Fruit fly (Drosophila melanogaster) whole organism, embryonic: Measurements from ENCODE around the gene Pep.

Experiments used
- CG10366 ChIP-seq: fragments of 200-800 bp; sonication (Bioruptor generic); IDR thresholded peaks from 2 replicates; pipeline ENCODE4 v1.3.6; 2022; ENCODE audit warnings: missing biosample characterization, missing genetic modification characterization
- CG11456 ChIP-seq: fragments of 200-800 bp; sonication (Bioruptor generic); IDR thresholded peaks from 3 replicates; pipeline ENCODE4 v1.3.6; 2022; ENCODE audit warnings: missing biosample characterization, missing genetic modification characterization
- CG12071 ChIP-seq: fragments of 200-800 bp; sonication (Bioruptor generic); optimal IDR thresholded peaks from 3 replicates; lab custom pipeline; 2018; ENCODE audit warnings: missing biosample characterization, mild to moderate bottlenecking, missing genetic modification characterization
- CG14050 ChIP-seq: fragments of 200-800 bp; sonication (Bioruptor generic); IDR thresholded peaks from 3 replicates; pipeline ENCODE4 v1.3.6; 2022; ENCODE audit warnings: missing biosample characterization, missing genetic modification characterization
- CG16779 ChIP-seq: fragments of 200-800 bp; sonication (Bioruptor generic); IDR thresholded peaks from 2 replicates; pipeline ENCODE4 v1.3.6; 2022; ENCODE audit warnings: missing biosample characterization, missing genetic modification characterization
- CG2116 ChIP-seq: fragments of 200-800 bp; sonication (Bioruptor generic); optimal IDR thresholded peaks from 3 replicates; lab custom pipeline; 2018; ENCODE audit warnings: missing biosample characterization, mild to moderate bottlenecking, missing genetic modification characterization
- CG30020 ChIP-seq: fragments of 200-800 bp; optimal IDR thresholded peaks from 2 replicates; lab custom pipeline; 2019; ENCODE audit warnings: missing biosample characterization, mild to moderate bottlenecking, missing genetic modification characterization, moderate library complexity
- CG3281 ChIP-seq: fragments of 200-800 bp; sonication (Bioruptor generic); optimal IDR thresholded peaks from 3 replicates; lab custom pipeline; 2017; ENCODE audit warnings: missing biosample characterization, mild to moderate bottlenecking, missing genetic modification characterization
- CG3838 ChIP-seq: fragments of 200-800 bp; sonication (Bioruptor generic); optimal IDR thresholded peaks from 3 replicates; lab custom pipeline; 2016; ENCODE audit warnings: missing biosample characterization, missing genetic modification characterization
- CG4424 ChIP-seq: fragments of 200-800 bp; sonication (Bioruptor generic); optimal IDR thresholded peaks from 3 replicates; lab custom pipeline; 2016; ENCODE audit warnings: missing biosample characterization, missing genetic modification characterization
- CG6791 ChIP-seq: fragments of 200-800 bp; sonication (Bioruptor generic); IDR thresholded peaks from 3 replicates; pipeline ENCODE4 v1.3.6; 2022; ENCODE audit warnings: missing biosample characterization, missing genetic modification characterization; ENCODE audit not compliant: partially characterized antibody
- CG7786 ChIP-seq: fragments of 200-800 bp; sonication (Bioruptor generic); optimal IDR thresholded peaks from 2 replicates; lab custom pipeline; 2016; ENCODE audit warnings: missing biosample characterization, missing genetic modification characterization
- CG9876 ChIP-seq: fragments of 200-800 bp; sonication (Bioruptor generic); optimal IDR thresholded peaks from 2 replicates; lab custom pipeline; 2016; ENCODE audit warnings: missing biosample characterization, missing genetic modification characterization
- Deaf1 ChIP-seq: fragments of 200-800 bp; optimal IDR thresholded peaks from 3 replicates; lab custom pipeline; 2019; ENCODE audit warnings: missing biosample characterization, mild to moderate bottlenecking, missing genetic modification characterization, moderate library complexity
- Dek ChIP-seq: fragments of 200-800 bp; sonication (Bioruptor generic); optimal IDR thresholded peaks from 3 replicates; lab custom pipeline; 2019; ENCODE audit warnings: missing biosample characterization, mild to moderate bottlenecking, missing genetic modification characterization, moderate library complexity
- Dll ChIP-seq: fragments of 200-800 bp; sonication (Bioruptor generic); IDR thresholded peaks from 4 replicates; pipeline ENCODE4 v1.3.6; 2022; ENCODE audit warnings: missing biosample characterization, missing genetic modification characterization; ENCODE audit not compliant: partially characterized antibody
- Ets97D ChIP-seq: fragments of 200-800 bp; sonication (Bioruptor generic); optimal IDR thresholded peaks from 3 replicates; lab custom pipeline; 2016; ENCODE audit warnings: missing biosample characterization, missing genetic modification characterization
- HLH3B ChIP-seq: fragments of 200-800 bp; sonication (Bioruptor generic); IDR thresholded peaks from 2 replicates; pipeline ENCODE4 v1.3.6; 2022; ENCODE audit warnings: missing biosample characterization, missing genetic modification characterization
- HmgD ChIP-seq: fragments of 200-800 bp; sonication (Bioruptor generic); optimal IDR thresholded peaks from 3 replicates; lab custom pipeline; 2016; ENCODE audit warnings: missing biosample characterization, missing genetic modification characterization
- Hr78 ChIP-seq, 2 experiments: fragments of 200-800 bp in 1 of 2; fragments of >200 bp in 1 of 2; sonication (Bioruptor generic) in 1 of 2; optimal IDR thresholded peaks; 2 replicates each; lab custom pipeline; 2017 to 2019; ENCODE audit warnings: missing biosample characterization in 2 of 2, missing genetic modification characterization in 2 of 2, mild to moderate bottlenecking in 1 of 2, moderate library complexity in 1 of 2
- Kr ChIP-seq: fragments of 200-800 bp; sonication (Bioruptor generic); optimal IDR thresholded peaks from 2 replicates; lab custom pipeline; 2017; ENCODE audit warnings: missing biosample characterization, mild to moderate bottlenecking, missing genetic modification characterization
- Mrtf ChIP-seq: fragments of 200-800 bp; sonication (Bioruptor generic); IDR thresholded peaks from 3 replicates; pipeline ENCODE4 v1.3.6; 2022; ENCODE audit warnings: missing biosample characterization, missing genetic modification characterization
- Optix ChIP-seq: fragments of 200-800 bp; sonication (Bioruptor generic); IDR thresholded peaks from 3 replicates; pipeline ENCODE4 v1.3.6; 2022; ENCODE audit warnings: missing biosample characterization, missing genetic modification characterization
- Side ChIP-seq: fragments of 200-800 bp; sonication (Bioruptor generic); optimal IDR thresholded peaks from 2 replicates; lab custom pipeline; 2016; ENCODE audit warnings: missing biosample characterization, missing genetic modification characterization
- Sin3A ChIP-seq: fragments of >200 bp; optimal IDR thresholded peaks from 2 replicates; lab custom pipeline; 2018
- ara ChIP-seq: fragments of 200-800 bp; sonication (Bioruptor generic); IDR thresholded peaks from 2 replicates; pipeline ENCODE4 v1.3.6; 2022; ENCODE audit warnings: missing biosample characterization, missing genetic modification characterization
- chn ChIP-seq: fragments of 200-800 bp; sonication (Bioruptor generic); optimal IDR thresholded peaks from 2 replicates; lab custom pipeline; 2016; ENCODE audit warnings: missing biosample characterization, missing genetic modification characterization
- crc ChIP-seq: fragments of 200-800 bp; sonication (Bioruptor generic); optimal IDR thresholded peaks from 2 replicates; lab custom pipeline; 2016; ENCODE audit warnings: missing biosample characterization, missing genetic modification characterization
- danr ChIP-seq: fragments of 200-800 bp; sonication (Bioruptor generic); IDR thresholded peaks from 2 replicates; pipeline ENCODE4 v1.3.6; 2022; ENCODE audit warnings: missing biosample characterization, missing genetic modification characterization
- dmrt11E ChIP-seq: fragments of 200-800 bp; sonication (Bioruptor generic); optimal IDR thresholded peaks from 3 replicates; lab custom pipeline; 2018; ENCODE audit warnings: missing biosample characterization, mild to moderate bottlenecking, missing genetic modification characterization, moderate library complexity
- fd102C ChIP-seq: fragments of 200-800 bp; sonication (Bioruptor generic); optimal IDR thresholded peaks from 2 replicates; lab custom pipeline; 2018; ENCODE audit warnings: missing biosample characterization, mild to moderate bottlenecking, missing genetic modification characterization, moderate library complexity
- fru ChIP-seq: fragments of >200 bp; optimal IDR thresholded peaks from 2 replicates; lab custom pipeline; 2017
- ham ChIP-seq: fragments of 200-800 bp; sonication (Bioruptor generic); IDR thresholded peaks from 2 replicates; pipeline ENCODE4 v1.3.6; 2022; ENCODE audit warnings: missing biosample characterization, missing genetic modification characterization
- ind ChIP-seq: fragments of 200-800 bp; sonication (Bioruptor generic); optimal IDR thresholded peaks from 3 replicates; lab custom pipeline; 2016; ENCODE audit warnings: missing biosample characterization, missing genetic modification characterization
- lab ChIP-seq: fragments of 200-800 bp; sonication (Bioruptor generic); optimal IDR thresholded peaks from 3 replicates; lab custom pipeline; 2017; ENCODE audit warnings: missing biosample characterization, missing genetic modification characterization, mild to moderate bottlenecking, moderate library complexity, missing genetic modification reagents
- lola ChIP-seq, 3 experiments: fragments of >200 bp in 2 of 3; fragments of 200-800 bp in 1 of 3; sonication (Bioruptor generic) in 1 of 3; optimal IDR thresholded peaks; 2 replicates each; lab custom pipeline; 2017 to 2019; ENCODE audit warnings: missing biosample characterization in 3 of 3, missing genetic modification characterization in 3 of 3, mild to moderate bottlenecking in 1 of 3, moderate library complexity in 1 of 3
- maf-S ChIP-seq: fragments of 200-800 bp; sonication (Bioruptor generic); optimal IDR thresholded peaks from 2 replicates; lab custom pipeline; 2016; ENCODE audit warnings: missing biosample characterization, missing genetic modification characterization
- oc ChIP-seq: fragments of 200-800 bp; sonication (Bioruptor generic); optimal IDR thresholded peaks from 2 replicates; lab custom pipeline; 2018; ENCODE audit warnings: missing biosample characterization, mild to moderate bottlenecking, missing genetic modification characterization, moderate library complexity
- pb ChIP-seq: fragments of 200-800 bp; sonication (Bioruptor generic); optimal IDR thresholded peaks from 3 replicates; lab custom pipeline; 2016; ENCODE audit warnings: missing biosample characterization, missing genetic modification characterization
- pita ChIP-seq: fragments of 200-800 bp; sonication (Bioruptor generic); optimal IDR thresholded peaks from 2 replicates; lab custom pipeline; 2017; ENCODE audit warnings: missing biosample characterization, mild to moderate bottlenecking, missing genetic modification characterization
- row ChIP-seq: fragments of 200-800 bp; sonication (Bioruptor generic); IDR thresholded peaks from 3 replicates; pipeline ENCODE4 v1.3.6; 2022; ENCODE audit warnings: missing biosample characterization, missing genetic modification characterization
- sd ChIP-seq: fragments of 200-800 bp; sonication (Bioruptor generic); optimal IDR thresholded peaks from 3 replicates; lab custom pipeline; 2018; ENCODE audit warnings: missing biosample characterization, mild to moderate bottlenecking, missing genetic modification characterization, moderate library complexity
- sima ChIP-seq: fragments of 200-800 bp; sonication (Bioruptor generic); optimal IDR thresholded peaks from 2 replicates; lab custom pipeline; 2016; ENCODE audit warnings: missing biosample characterization, missing genetic modification characterization
- slou ChIP-seq: fragments of 200-800 bp; sonication (Bioruptor generic); optimal IDR thresholded peaks from 3 replicates; lab custom pipeline; 2016; ENCODE audit warnings: missing biosample characterization, missing genetic modification characterization
- stwl ChIP-seq: fragments of 200-800 bp; sonication (Bioruptor generic); optimal IDR thresholded peaks from 3 replicates; lab custom pipeline; 2018; ENCODE audit warnings: missing biosample characterization, mild to moderate bottlenecking, missing genetic modification characterization, moderate library complexity
- trem ChIP-seq: fragments of 200-800 bp; optimal IDR thresholded peaks from 3 replicates; lab custom pipeline; 2019; ENCODE audit warnings: missing biosample characterization, mild to moderate bottlenecking, missing genetic modification characterization, moderate library complexity
- unc-4 ChIP-seq: fragments of 200-800 bp; sonication (Bioruptor generic); IDR thresholded peaks from 2 replicates; pipeline ENCODE4 v1.3.6; 2022; ENCODE audit warnings: missing biosample characterization, missing genetic modification characterization; ENCODE audit not compliant: partially characterized antibody
- zfh2 ChIP-seq: fragments of 200-800 bp; sonication (Bioruptor generic); optimal IDR thresholded peaks from 2 replicates; lab custom pipeline; 2016; ENCODE audit warnings: missing biosample characterization, missing genetic modification characterization

The Pep gene

dm6 chr3L:17653701-17654667 is 9.1 kb upstream of the Pep start, which contains the start of the genes Krn, Ndfip and CG7484 (continued):
- peak; percentile 98 for TF ChIP-seq row
- 0 out of 2 replicates have a peak, but pooled peaks have one; percentile 59 for TF ChIP-seq ham (GFP tag; lab: Robert Waterston, UW)
- no peak for TF ChIP-seq sima
- peak; percentile 92 for TF ChIP-seq lab (GFP tag; lab: Kevin White, UChicago)
- peak; percentile 67 for TF ChIP-seq Side
- TF ChIP-seq CG9876 (GFP tag; lab: Kevin White, UChicago) = peak; percentile 75
- peak; percentile 89 for TF ChIP-seq CG6791 (GFP tag; lab: Robert Waterston, UW)
- peak; percentile 87 for TF ChIP-seq dmrt11E
- peak; percentile 66 for TF ChIP-seq slou (GFP tag; lab: Kevin White, UChicago)
- TF ChIP-seq Ets97D (GFP tag; lab: Kevin White, UChicago) = peak; percentile 74
- TF ChIP-seq Optix (GFP tag; lab: Robert Waterston, UW) = 0 out of 3 replicates have a peak, but pooled peaks have one; percentile 38
- peak; percentile 96 for TF ChIP-seq unc-4 (GFP tag; lab: Robert Waterston, UW)
- TF ChIP-seq CG16779 = no peak
- peak; percentile 83 for TF ChIP-seq CG3281 (GFP tag; lab: Kevin White, UChicago)
- peak in 1 of 3 experiments; percentile 89 for TF ChIP-seq lola (GFP tag; optimal IDR thresholded peaks at IDR 0.05; lab: Kevin White, UChicago)
- no peak for TF ChIP-seq fru (lab: Kevin White, UChicago)
- TF ChIP-seq HmgD (GFP tag; lab: Kevin White, UChicago) = peak; percentile 5
- no peak for TF ChIP-seq crc (GFP tag; lab: Kevin White, UChicago)
- peak; percentile 88 for TF ChIP-seq CG4424 (GFP tag; lab: Kevin White, UChicago)
- TF ChIP-seq pb = peak; percentile 49
- no peak for TF ChIP-seq Kr
- peak; percentile 84 for TF ChIP-seq CG11456 (GFP tag; lab: Robert Waterston, UW)
- peak; percentile 64; the same call in 2 of the 3 replicates for TF ChIP-seq CG14050
- peak; percentile 62 for TF ChIP-seq maf-S (GFP tag; lab: Kevin White, UChicago)
- peak; percentile 76 for TF ChIP-seq HLH3B (GFP tag; lab: Robert Waterston, UW)
- no peak for TF ChIP-seq CG12071 (GFP tag; lab: Kevin White, UChicago)
- TF ChIP-seq Dek = peak; percentile 87
- peak; percentile 68 for TF ChIP-seq CG7786 (GFP tag; lab: Kevin White, UChicago)
- peak; percentile 96 for TF ChIP-seq CG2116 (GFP tag; lab: Kevin White, UChicago)
- peak; percentile 80 for TF ChIP-seq CG10366 (GFP tag; lab: Robert Waterston, UW)
- no peak for TF ChIP-seq pita
- peak; percentile 69 for TF ChIP-seq danr (GFP tag; lab: Robert Waterston, UW)
- no peak for TF ChIP-seq fd102C (GFP tag; lab: Kevin White, UChicago)
- peak; percentile 92 for TF ChIP-seq CG30020 (tag; lab: Kevin White, UChicago)
- TF ChIP-seq trem (tag; lab: Kevin White, UChicago) = peak; percentile 92
- peak; percentile 67 for TF ChIP-seq stwl
- peak; percentile 74 for TF ChIP-seq Deaf1
- TF ChIP-seq Dll (GFP tag; lab: Robert Waterston, UW) = peak; percentile 99
- TF ChIP-seq Mrtf (GFP tag; lab: Robert Waterston, UW) = peak; percentile 78
- TF ChIP-seq ara (GFP tag; lab: Robert Waterston, UW) = peak; percentile 73
- TF ChIP-seq ind (GFP tag; lab: Kevin White, UChicago) = peak; percentile 90
- peak; percentile 16 for TF ChIP-seq Sin3A (lab: Kevin White, UChicago)
- peak; percentile 75 for TF ChIP-seq sd
- TF ChIP-seq Hr78 (GFP tag; optimal IDR thresholded peaks at IDR 0.05; lab: Kevin White, UChicago) = peak in 1 of 2 experiments; percentile 29
- peak; percentile 89 for TF ChIP-seq zfh2 (GFP tag; lab: Kevin White, UChicago)
- TF ChIP-seq chn (GFP tag; lab: Kevin White, UChicago) = peak; percentile 70
- TF ChIP-seq oc (tag; lab: Kevin White, UChicago) = peak; percentile 74
- peak; percentile 57 for TF ChIP-seq CG3838 (GFP tag; lab: Kevin White, UChicago)
